Worm (Caenorhabditis elegans) whole organism, late embryonic: ENCODE measurements around the gene pnk-4.

Experiments used
- ceh-18 ChIP-seq: sonication (generic microtip); optimal IDR thresholded peaks from 2 replicates; lab custom pipeline; 2016; ENCODE audit warnings: missing genetic modification characterization, missing compliant biosample characterization
- ceh-24 ChIP-seq: sonication (generic microtip); optimal IDR thresholded peaks from 2 replicates; lab custom pipeline; 2016; ENCODE audit warnings: mild to moderate bottlenecking, missing genetic modification characterization, missing compliant biosample characterization
- ceh-34 ChIP-seq: sonication (generic microtip); optimal IDR thresholded peaks from 2 replicates; lab custom pipeline; 2016; ENCODE audit warnings: mild to moderate bottlenecking, missing genetic modification characterization, missing compliant biosample characterization
- ceh-48 ChIP-seq: sonication (generic microtip); optimal IDR thresholded peaks from 2 replicates; lab custom pipeline; 2016; ENCODE audit warnings: missing genetic modification characterization, inconsistent platforms, missing compliant biosample characterization
- lin-11 ChIP-seq: fragments of 200-800 bp; sonication (Bioruptor generic); optimal IDR thresholded peaks from 2 replicates; lab custom pipeline; 2018; ENCODE audit warnings: mild to moderate bottlenecking, missing genetic modification characterization, missing compliant biosample characterization
- rnt-1 ChIP-seq: sonication (generic microtip); optimal IDR thresholded peaks from 2 replicates; lab custom pipeline; 2016; ENCODE audit warnings: missing genetic modification characterization, missing compliant biosample characterization
- unc-42 ChIP-seq: sonication (generic microtip); optimal IDR thresholded peaks from 2 replicates; lab custom pipeline; 2016; ENCODE audit warnings: missing genotype, missing genetic modification characterization, missing compliant biosample characterization
- unc-86 ChIP-seq: sonication (generic microtip); optimal IDR thresholded peaks from 2 replicates; lab custom pipeline; 2016; ENCODE audit warnings: missing genetic modification characterization, missing compliant biosample characterization

DNA sequence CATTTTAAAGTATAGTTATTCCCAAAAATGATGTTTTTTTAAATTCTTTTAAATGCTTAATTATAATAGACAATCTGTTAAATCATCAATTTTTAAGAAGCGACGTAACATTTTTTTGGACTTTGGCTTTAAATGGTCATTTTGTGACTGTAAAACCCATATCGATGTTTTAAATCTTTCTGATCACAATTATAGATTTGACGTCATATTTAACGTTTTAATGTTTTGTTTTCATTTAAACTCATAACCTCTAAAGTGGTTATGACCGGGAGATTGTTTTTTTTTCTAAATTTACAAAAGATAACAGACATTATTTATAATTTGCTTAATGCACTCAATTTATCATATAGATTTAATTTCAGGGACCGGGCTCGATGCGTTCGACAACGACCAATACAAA is 24.3 kb downstream of the pnk-4 start:
- TF ChIP-seq unc-42 (no peak), ceh-18 (tag; lab: Kevin White, UChicago) (no peak), unc-86 (tag; lab: Kevin White, UChicago) (no peak), rnt-1 (tag; lab: Kevin White, UChicago) (no peak), ceh-24 (tag; lab: Kevin White, UChicago) (no peak), ceh-48 (tag; lab: Kevin White, UChicago) (no peak), ceh-34 (tag; lab: Kevin White, UChicago) (no peak), lin-11 (tag; lab: Kevin White, UChicago) (no peak)
